Fruit fly (Drosophila melanogaster): Measurements from ENCODE around the gene CG11714.
A peak's percentile ranks its signal among the peaks of the same experiment; 100 is the strongest.

The CG11714 gene

dm6 chr3L:11487327-11487973 is 35.1 kb downstream of the CG11714 start, which contains the start of gene chrb (continued):
- TF ChIP-seq sens (GFP tag), result peak; percentile 92
- no peak for TF ChIP-seq klu (GFP tag; IDR thresholded peaks at IDR 0.05)
- 0 out of 3 replicates have a peak, but pooled peaks have one; percentile 16 for TF ChIP-seq tgo (GFP tag; IDR thresholded peaks at IDR 0.05)
- no peak for TF ChIP-seq ind (GFP tag; optimal IDR thresholded peaks at IDR 0.05)
- TF ChIP-seq sob (GFP tag; IDR thresholded peaks at IDR 0.05), result peak; percentile 42; the same call in 1 of the 2 replicates
- TF ChIP-seq her (GFP tag; optimal IDR thresholded peaks at IDR 0.05), result peak; percentile 81
- TF ChIP-seq luna (GFP tag; optimal IDR thresholded peaks at IDR 0.05), result no peak
- TF ChIP-seq ac (GFP tag; optimal IDR thresholded peaks at IDR 0.05), result no peak
- TF ChIP-seq CG10543 (GFP tag; optimal IDR thresholded peaks at IDR 0.05), result peak; percentile 74
- TF ChIP-seq CG32532 (GFP tag; IDR thresholded peaks at IDR 0.05), result peak; percentile 59; the same call in 1 of the 2 replicates
- TF ChIP-seq CG12942 (GFP tag; optimal IDR thresholded peaks at IDR 0.05), result no peak
- TF ChIP-seq CG15269 (tag; optimal IDR thresholded peaks at IDR 0.05), result peak; percentile 62
- TF ChIP-seq Atf3 (GFP tag; optimal IDR thresholded peaks at IDR 0.05), result no peak
- TF ChIP-seq zen (tag; optimal IDR thresholded peaks at IDR 0.05), result no peak
- no peak for TF ChIP-seq CG15601 (tag; optimal IDR thresholded peaks at IDR 0.05)
- peak; percentile 46 for TF ChIP-seq CG1603 (tag; optimal IDR thresholded peaks at IDR 0.05)
- TF ChIP-seq Trl (optimal IDR thresholded peaks at IDR 0.05), result peak; percentile 95 to 98
- peak; percentile 76 for TF ChIP-seq Trl (GFP tag; optimal IDR thresholded peaks at IDR 0.05)
- peak; percentile 74 for TF ChIP-seq NC2β (GFP tag; optimal IDR thresholded peaks at IDR 0.05)
- peak; percentile 88 for TF ChIP-seq ftz-f1 (GFP tag; optimal IDR thresholded peaks at IDR 0.05)
- TF ChIP-seq vvl (GFP tag; IDR thresholded peaks at IDR 0.05), result peak; percentile 85
- peak; percentile 37 for TF ChIP-seq CG12236 (GFP tag; optimal IDR thresholded peaks at IDR 0.05)
- no peak for TF ChIP-seq Lim3 (GFP tag; IDR thresholded peaks at IDR 0.05)
- peak; percentile 76; the same call in 1 of the 3 replicates for TF ChIP-seq gce (GFP tag; IDR thresholded peaks at IDR 0.05)
- TF ChIP-seq Dp (GFP tag; optimal IDR thresholded peaks at IDR 0.05), result no peak
- peak; percentile 77; the same call in 2 of the 3 replicates for TF ChIP-seq Opbp (GFP tag; IDR thresholded peaks at IDR 0.05; ENCODE audit: partially characterized antibody)
- TF ChIP-seq Doc3 (GFP tag; IDR thresholded peaks at IDR 0.05; ENCODE audit: partially characterized antibody), result peak; percentile 51; the same call in 1 of the 3 replicates
- TF ChIP-seq CG4424 (GFP tag; optimal IDR thresholded peaks at IDR 0.05), result peak; percentile 29
- no peak for TF ChIP-seq prd (optimal IDR thresholded peaks at IDR 0.05)
- TF ChIP-seq prd (GFP tag; IDR thresholded peaks at IDR 0.05), result no peak
- TF ChIP-seq CG11723 (GFP tag; optimal IDR thresholded peaks at IDR 0.05), result peak; percentile 46
- no peak for TF ChIP-seq Taf1 (GFP tag; IDR thresholded peaks at IDR 0.05)
- TF ChIP-seq tio (GFP tag; optimal IDR thresholded peaks at IDR 0.05), result no peak
- peak; percentile 25 for TF ChIP-seq CG1233 (GFP tag; optimal IDR thresholded peaks at IDR 0.05)
- TF ChIP-seq repo (GFP tag; optimal IDR thresholded peaks at IDR 0.05), result peak; percentile 71
- TF ChIP-seq CG1647 (GFP tag; optimal IDR thresholded peaks at IDR 0.05), result no peak
- TF ChIP-seq ATbp (GFP tag; optimal IDR thresholded peaks at IDR 0.05), result peak; percentile 56
- 0 out of 2 replicates have a peak, but pooled peaks have one; percentile 15 for TF ChIP-seq H2.0 (GFP tag; IDR thresholded peaks at IDR 0.05)
- TF ChIP-seq CG18599 (GFP tag; optimal IDR thresholded peaks at IDR 0.05), result peak; percentile 75
- TF ChIP-seq CG5245 (GFP tag; optimal IDR thresholded peaks at IDR 0.05), result peak; percentile 28
- TF ChIP-seq CG12659 (GFP tag; optimal IDR thresholded peaks at IDR 0.05), result peak; percentile 41
- TF ChIP-seq vfl (GFP tag; optimal IDR thresholded peaks at IDR 0.05), result peak; percentile 21
- no peak for TF ChIP-seq CG8478 (optimal IDR thresholded peaks at IDR 0.05)
- TF ChIP-seq cwo (GFP tag; optimal IDR thresholded peaks at IDR 0.05), result peak; percentile 72
- no peak for TF ChIP-seq ssp (GFP tag; IDR thresholded peaks at IDR 0.05)
- no peak for TF ChIP-seq lbe (GFP tag; optimal IDR thresholded peaks at IDR 0.05)
- peak; percentile 28 for TF ChIP-seq nmo (GFP tag; optimal IDR thresholded peaks at IDR 0.05)
- TF ChIP-seq dan (GFP tag; IDR thresholded peaks at IDR 0.05), result no peak
- peak; percentile 17 for TF ChIP-seq tin (GFP tag; optimal IDR thresholded peaks at IDR 0.05)
- TF ChIP-seq Xrp1 (GFP tag; IDR thresholded peaks at IDR 0.05), result peak; percentile 58; the same call in 1 of the 2 replicates
- peak; percentile 32 for TF ChIP-seq CG4854 (GFP tag; optimal IDR thresholded peaks at IDR 0.05)
